Worm (Caenorhabditis elegans) whole organism, L4 larva: ENCODE data around the gene F11A10.6.
A peak's percentile ranks its signal among the peaks of the same experiment; 100 is the strongest.

ENCODE experiments used
- F26F4.8 ChIP-seq: fragments of 200-800 bp; sonication (Bioruptor generic); conservative IDR thresholded peaks from 2 replicates; pipeline ENCODE4 v1.3.6; 2022; ENCODE audit warnings: missing genetic modification characterization, missing compliant biosample characterization
- R02D3.7 ChIP-seq: fragments of 150-350 bp; sonication (generic microtip); optimal IDR thresholded peaks from 3 replicates; lab custom pipeline; 2014; ENCODE audit warnings: missing biosample characterization, missing genetic modification characterization
- T20F7.1 ChIP-seq: fragments of 200-800 bp; sonication (Bioruptor generic); optimal IDR thresholded peaks from 2 replicates; lab custom pipeline; 2018; ENCODE audit warnings: mild to moderate bottlenecking, missing genetic modification characterization, missing compliant biosample characterization
- ZK337.2 ChIP-seq: fragments of 200-800 bp; sonication (Bioruptor generic); IDR thresholded peaks from 2 replicates; pipeline ENCODE4 v1.3.6; 2022; ENCODE audit warnings: missing genetic modification reagents, missing genetic modification characterization, missing compliant biosample characterization
- attf-4 ChIP-seq: sonication (generic microtip); optimal IDR thresholded peaks from 3 replicates; lab custom pipeline; 2017; ENCODE audit warnings: missing biosample characterization, missing genetic modification characterization
- ceh-20 ChIP-seq: fragments of 200-800 bp; sonication (Bioruptor generic); IDR thresholded peaks from 2 replicates; pipeline ENCODE4 v1.3.6; 2022; ENCODE audit warnings: missing genetic modification reagents, missing genetic modification characterization, missing compliant biosample characterization
- ceh-44 ChIP-seq: fragments of 200-800 bp; sonication (Bioruptor generic); IDR thresholded peaks from 2 replicates; pipeline ENCODE4 v1.3.6; 2022; ENCODE audit warnings: missing genetic modification reagents, missing genetic modification characterization, missing compliant biosample characterization
- cey-2 ChIP-seq: sonication (generic microtip); optimal IDR thresholded peaks from 3 replicates; lab custom pipeline; 2017; ENCODE audit warnings: missing genetic modification characterization, mild to moderate bottlenecking, missing compliant biosample characterization, antibody characterized with exemption, borderline replicate concordance; ENCODE audit not compliant: insufficient read depth
- daf-12 ChIP-seq: fragments of 150-350 bp; optimal IDR thresholded peaks from 2 replicates; lab custom pipeline; 2014; ENCODE audit warnings: missing biosample characterization, missing genetic modification reagents, missing genetic modification characterization
- dmd-6 ChIP-seq: fragments of 200-800 bp; sonication (Bioruptor generic); IDR thresholded peaks from 2 replicates; pipeline ENCODE4 v1.3.6; 2022; ENCODE audit warnings: missing genetic modification reagents, missing genetic modification characterization, missing compliant biosample characterization
- dpl-1 ChIP-seq: fragments of 150-350 bp; optimal IDR thresholded peaks from 2 replicates; lab custom pipeline; 2014; ENCODE audit warnings: missing biosample characterization, missing genetic modification reagents, missing genetic modification characterization
- egl-27 ChIP-seq: sonication (generic microtip); optimal IDR thresholded peaks from 3 replicates; lab custom pipeline; 2017; ENCODE audit warnings: missing biosample characterization, missing genetic modification reagents, missing genetic modification characterization
- egl-43 ChIP-seq: fragments of 200-800 bp; sonication (Bioruptor generic); IDR thresholded peaks from 2 replicates; pipeline ENCODE4 v1.3.6; 2022; ENCODE audit warnings: missing genetic modification reagents, missing genetic modification characterization, missing compliant biosample characterization
- fkh-10 ChIP-seq: fragments of 150-350 bp; optimal IDR thresholded peaks from 2 replicates; lab custom pipeline; 2014; ENCODE audit warnings: missing biosample characterization, missing genetic modification reagents, missing genetic modification characterization
- fos-1 ChIP-seq: fragments of 150-350 bp; optimal IDR thresholded peaks from 2 replicates; lab custom pipeline; 2014; ENCODE audit warnings: missing biosample characterization, missing genetic modification characterization
- gei-8 ChIP-seq: fragments of 200-800 bp; sonication (Bioruptor generic); optimal IDR thresholded peaks from 2 replicates; lab custom pipeline; 2018; ENCODE audit warnings: mild to moderate bottlenecking, missing genetic modification characterization, missing compliant biosample characterization
- hlh-11 ChIP-seq: fragments of 200-800 bp; sonication (Bioruptor generic); optimal IDR thresholded peaks from 2 replicates; lab custom pipeline; 2018; ENCODE audit warnings: mild to moderate bottlenecking, missing genetic modification characterization, missing compliant biosample characterization
- hmg-1.1 ChIP-seq: fragments of 200-800 bp; sonication (Bioruptor generic); IDR thresholded peaks from 2 replicates; pipeline ENCODE4 v1.3.6; 2022; ENCODE audit warnings: missing genetic modification reagents, missing genetic modification characterization, missing compliant biosample characterization
- jun-1 ChIP-seq: fragments of 150-350 bp; optimal IDR thresholded peaks from 2 replicates; lab custom pipeline; 2014; ENCODE audit warnings: missing biosample characterization, missing genetic modification reagents, missing genetic modification characterization
- lim-7 ChIP-seq: fragments of 200-800 bp; sonication (Bioruptor generic); IDR thresholded peaks from 2 replicates; pipeline ENCODE4 v1.3.6; 2022; ENCODE audit warnings: missing genetic modification characterization, missing compliant biosample characterization
- nhr-102 ChIP-seq: sonication (generic microtip); optimal IDR thresholded peaks from 2 replicates; lab custom pipeline; 2016; ENCODE audit warnings: mild to moderate bottlenecking, missing genetic modification characterization, moderate library complexity, missing compliant biosample characterization
- nhr-11 ChIP-seq: fragments of 150-350 bp; optimal IDR thresholded peaks from 2 replicates; lab custom pipeline; 2014; ENCODE audit warnings: missing biosample characterization, missing genetic modification characterization
- nhr-111 ChIP-seq: fragments of 200-800 bp; sonication (Bioruptor generic); optimal IDR thresholded peaks from 2 replicates; lab custom pipeline; 2018; ENCODE audit warnings: mild to moderate bottlenecking, missing genetic modification characterization, missing compliant biosample characterization
- nhr-237 ChIP-seq: sonication (generic microtip); optimal IDR thresholded peaks from 2 replicates; lab custom pipeline; 2017; ENCODE audit warnings: missing biosample characterization, missing genetic modification characterization
- nhr-48 ChIP-seq: sonication (generic microtip); optimal IDR thresholded peaks from 2 replicates; lab custom pipeline; 2016; ENCODE audit warnings: mild to moderate bottlenecking, missing genetic modification characterization, missing compliant biosample characterization
- nhr-77 ChIP-seq: fragments of 150-350 bp; optimal IDR thresholded peaks from 2 replicates; lab custom pipeline; 2014; ENCODE audit warnings: missing biosample characterization, missing genetic modification characterization
- pqm-1 ChIP-seq: sonication (generic microtip); optimal IDR thresholded peaks from 2 replicates; lab custom pipeline; 2017; ENCODE audit warnings: missing biosample characterization, missing genetic modification characterization
- rbr-2 ChIP-seq: sonication (generic microtip); optimal IDR thresholded peaks from 2 replicates; lab custom pipeline; 2016; ENCODE audit warnings: missing genotype, missing genetic modification characterization, missing compliant biosample characterization
- saeg-2 ChIP-seq: fragments of 200-800 bp; sonication (Bioruptor generic); IDR thresholded peaks from 2 replicates; pipeline ENCODE4 v1.3.6; 2022; ENCODE audit warnings: missing genetic modification reagents, missing genetic modification characterization, missing compliant biosample characterization
- set-16 ChIP-seq: fragments of 200-800 bp; sonication (Bioruptor generic); IDR thresholded peaks from 2 replicates; pipeline ENCODE4 v1.3.6; 2022; ENCODE audit warnings: missing genetic modification reagents, missing genetic modification characterization, missing compliant biosample characterization
- tra-1 ChIP-seq: fragments of 200-800 bp; sonication (Bioruptor generic); IDR thresholded peaks from 2 replicates; pipeline ENCODE4 v1.3.6; 2022; ENCODE audit warnings: missing genetic modification reagents, missing genetic modification characterization, missing compliant biosample characterization
- unc-62 ChIP-seq, 3 experiments: fragments of 150-350 bp in 1 of 3; sonication (generic microtip); optimal IDR thresholded peaks in 2 of 3; peaks in 1 of 3; 1 replicate in 1 of 3; 2 replicates in 2 of 3; lab custom pipeline; 2014 to 2017; ENCODE audit warnings: missing biosample characterization in 3 of 3, missing genetic modification characterization in 3 of 3, missing genetic modification reagents in 3 of 3, missing genotype in 1 of 3
- ztf-11 ChIP-seq: fragments of 150-350 bp; optimal IDR thresholded peaks from 2 replicates; lab custom pipeline; 2014; ENCODE audit warnings: missing biosample characterization, missing genetic modification characterization

F11A10.6 gene

ce11 chrIV:12109743-12110142 is 20.3 kb upstream of the F11A10.6 start:
- TF ChIP-seq tra-1 (GFP tag; lab: Robert Waterston, UW) = 0 out of 2 replicates have a peak, but pooled peaks have one; percentile 19
- TF ChIP-seq rbr-2 = no peak
- TF ChIP-seq nhr-111 (GFP tag; lab: Kevin White, UChicago) = no peak
- no peak for TF ChIP-seq attf-4 (tag; lab: Kevin White, UChicago)

ce11 chrIV:12108984-12109657 is 19.7 kb upstream of the F11A10.6 start:
- TF ChIP-seq lim-7 (GFP tag; lab: Robert Waterston, UW) (no peak), tra-1 (GFP tag; lab: Robert Waterston, UW) (0 out of 2 replicates have a peak, but pooled peaks have one; percentile 20), gei-8 (peak; percentile 27), hlh-11 (tag; lab: Kevin White, UChicago) (peak; percentile 3), set-16 (GFP tag; lab: Robert Waterston, UW) (peak; percentile 82), fos-1 (no peak), ZK337.2 (GFP tag; lab: Robert Waterston, UW) (no peak), daf-12 (tag; lab: Kevin White, UChicago) (no peak), egl-43 (GFP tag; lab: Robert Waterston, UW) (peak; percentile 49; the same call in 1 of the 2 replicates)

ce11 chrIV:12105558-12105957 is 16.1 kb upstream of the F11A10.6 start, which contains the start of gene M18.3:
TSS of gene M18.3 (plus strand) at chrIV:12105858.
- TF ChIP-seq R02D3.7 (tag; lab: Kevin White, UChicago) = no peak
- TF ChIP-seq nhr-77 (tag; lab: Kevin White, UChicago) = no peak
- TF ChIP-seq nhr-11 (tag; lab: Kevin White, UChicago) = no peak
- no peak for TF ChIP-seq set-16 (GFP tag; lab: Robert Waterston, UW)
- no peak for TF ChIP-seq unc-62 (GFP tag; optimal IDR thresholded peaks at IDR 0.05 in 1 of 2; lab: Kevin White, UChicago)
- TF ChIP-seq unc-62 (tag; optimal IDR thresholded peaks at IDR 0.05; lab: Kevin White, UChicago) = no peak
- TF ChIP-seq T20F7.1 (GFP tag; lab: Kevin White, UChicago) = no peak
- TF ChIP-seq cey-2 (tag; lab: Kevin White, UChicago) = no peak
- no peak for TF ChIP-seq ceh-20 (GFP tag; lab: Robert Waterston, UW)
- no peak for TF ChIP-seq dmd-6 (GFP tag; lab: Robert Waterston, UW)
- TF ChIP-seq ztf-11 (tag; lab: Kevin White, UChicago) = no peak
- TF ChIP-seq saeg-2 = no peak
- TF ChIP-seq fos-1 = no peak
- TF ChIP-seq hmg-1.1 (GFP tag; lab: Robert Waterston, UW) = no peak
- no peak for TF ChIP-seq jun-1 (tag; lab: Kevin White, UChicago)
- TF ChIP-seq nhr-237 (tag; lab: Kevin White, UChicago) = no peak
- TF ChIP-seq F26F4.8 = no peak
- no peak for TF ChIP-seq dpl-1 (GFP tag; lab: Kevin White, UChicago)
- no peak for TF ChIP-seq pqm-1 (tag; lab: Kevin White, UChicago)

DNA sequence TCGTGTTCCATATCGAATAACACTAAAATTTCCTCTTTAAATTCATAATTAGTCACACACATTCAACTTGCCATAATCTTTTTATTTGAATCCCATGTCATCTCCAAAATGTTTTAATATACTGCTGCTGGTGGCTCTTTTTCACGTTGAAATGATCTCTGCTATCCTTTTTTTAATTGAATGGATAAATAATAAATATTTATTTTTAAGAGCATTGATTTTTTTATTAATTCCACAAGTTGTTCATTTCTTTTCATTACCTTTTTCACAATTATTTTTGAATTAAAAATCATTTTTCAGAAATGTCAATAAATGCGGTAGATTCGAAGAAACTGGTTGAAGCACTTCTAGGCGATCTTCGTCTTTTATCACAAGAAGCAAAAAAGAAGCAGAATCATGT is 7.0 kb upstream of the F11A10.6 start, which contains the start of gene mon-2:
mon-2 (plus strand) TSS at position 301 of the 400 bp plus-strand sequence.
- TF ChIP-seq fkh-10 (GFP tag; lab: Kevin White, UChicago) (no peak), dmd-6 (GFP tag; lab: Robert Waterston, UW) (no peak), rbr-2 (no peak), ceh-44 (no peak), nhr-48 (tag; lab: Kevin White, UChicago) (no peak), egl-27 (tag; lab: Kevin White, UChicago) (no peak), nhr-102 (tag; lab: Kevin White, UChicago) (no peak)
